Worm (Caenorhabditis elegans) whole organism, L2 larva: Measurements from ENCODE around the gene F01D4.8.

Experiments
- R02D3.7 ChIP-seq: fragments of 150-350 bp; optimal IDR thresholded peaks from 2 replicates; lab custom pipeline; 2014; ENCODE audit warnings: missing biosample characterization, missing genetic modification characterization
- ZK546.5 ChIP-seq: sonication (generic microtip); optimal IDR thresholded peaks from 2 replicates; lab custom pipeline; 2017; ENCODE audit warnings: missing biosample characterization, missing genetic modification characterization
- aly-2 ChIP-seq: fragments of 150-350 bp; optimal IDR thresholded peaks from 2 replicates; lab custom pipeline; 2014; ENCODE audit warnings: missing biosample characterization, missing genetic modification characterization
- ama-1 ChIP-seq: fragments of 150-350 bp; optimal IDR thresholded peaks from 2 replicates; lab custom pipeline; 2018; ENCODE audit warnings: inconsistent platforms
- egl-27 ChIP-seq: sonication (generic microtip); optimal IDR thresholded peaks from 3 replicates; lab custom pipeline; 2017; ENCODE audit warnings: missing biosample characterization, missing genetic modification reagents, missing genetic modification characterization
- elt-3 ChIP-seq: sonication (generic microtip); optimal IDR thresholded peaks from 2 replicates; lab custom pipeline; 2017; ENCODE audit warnings: missing biosample characterization, missing genetic modification characterization
- nhr-10 ChIP-seq: sonication (generic microtip); optimal IDR thresholded peaks from 2 replicates; lab custom pipeline; 2017; ENCODE audit warnings: missing biosample characterization, missing genetic modification characterization
- nhr-11 ChIP-seq: fragments of 150-350 bp; optimal IDR thresholded peaks from 2 replicates; lab custom pipeline; 2014; ENCODE audit warnings: missing biosample characterization, missing genetic modification characterization
- nhr-129 ChIP-seq: fragments of 150-350 bp; optimal IDR thresholded peaks from 2 replicates; lab custom pipeline; 2014; ENCODE audit warnings: missing biosample characterization, missing genetic modification characterization
- nhr-23 ChIP-seq: fragments of 150-350 bp; optimal IDR thresholded peaks from 2 replicates; lab custom pipeline; 2014; ENCODE audit warnings: missing biosample characterization, missing genetic modification reagents, missing genetic modification characterization
- sem-4 ChIP-seq: fragments of 150-350 bp; optimal IDR thresholded peaks from 2 replicates; lab custom pipeline; 2014; ENCODE audit warnings: missing biosample characterization, missing genetic modification reagents, missing genetic modification characterization
- skn-1 ChIP-seq: sonication (generic microtip); optimal IDR thresholded peaks from 2 replicates; lab custom pipeline; 2017; ENCODE audit warnings: missing biosample characterization, missing genetic modification characterization
- snpc-4 ChIP-seq: fragments of 150-350 bp; optimal IDR thresholded peaks from 2 replicates; lab custom pipeline; 2014; ENCODE audit warnings: missing biosample characterization, missing genetic modification characterization

ce11 chrIV:10425129-10425528 lies 27.8 kb downstream of the F01D4.8 start:
- TF ChIP-seq R02D3.7 (tag; lab: Kevin White, UChicago) (no peak), nhr-11 (no peak), snpc-4 (tag; lab: Kevin White, UChicago) (no peak), ama-1 (no peak), skn-1 (no peak), nhr-10 (tag; lab: Kevin White, UChicago) (no peak), egl-27 (tag; lab: Kevin White, UChicago) (no peak), nhr-23 (no peak), elt-3 (tag; lab: Kevin White, UChicago) (no peak), aly-2 (tag; lab: Kevin White, UChicago) (no peak), sem-4 (tag; lab: Kevin White, UChicago) (no peak), ZK546.5 (tag; lab: Kevin White, UChicago) (no peak), nhr-129 (tag; lab: Kevin White, UChicago) (peak; percentile 24)
